Worm (Caenorhabditis elegans) whole organism, L4 larva: ENCODE results near the gene C39B5.6.
A peak's percentile ranks its signal among the peaks of the same experiment; 100 is the strongest.

ENCODE experiments used
- D1046.2 ChIP-seq: fragments of 200-800 bp; sonication (Bioruptor generic); IDR thresholded peaks from 2 replicates; pipeline ENCODE4 v1.3.6; 2022; ENCODE audit warnings: missing genetic modification characterization, missing compliant biosample characterization
- F26F4.8 ChIP-seq: fragments of 200-800 bp; sonication (Bioruptor generic); conservative IDR thresholded peaks from 2 replicates; pipeline ENCODE4 v1.3.6; 2022; ENCODE audit warnings: missing genetic modification characterization, missing compliant biosample characterization
- F37D6.2 ChIP-seq: sonication (generic microtip); optimal IDR thresholded peaks from 2 replicates; lab custom pipeline; 2016; ENCODE audit warnings: mild to moderate bottlenecking, missing genetic modification characterization, missing compliant biosample characterization
- F44E2.7 ChIP-seq: fragments of 200-800 bp; sonication (Bioruptor generic); IDR thresholded peaks from 2 replicates; pipeline ENCODE4 v2.1.2; 2022; ENCODE audit warnings: missing genetic modification characterization, missing compliant biosample characterization
- F49E8.2 ChIP-seq: sonication (generic microtip); optimal IDR thresholded peaks from 2 replicates; lab custom pipeline; 2016; ENCODE audit warnings: missing compliant biosample characterization, mild to moderate bottlenecking, missing genetic modification characterization, borderline replicate concordance
- R02D3.7 ChIP-seq: fragments of 150-350 bp; sonication (generic microtip); optimal IDR thresholded peaks from 3 replicates; lab custom pipeline; 2014; ENCODE audit warnings: missing biosample characterization, missing genetic modification characterization
- Y5F2A.4 ChIP-seq: fragments of 200-800 bp; sonication (Bioruptor generic); optimal IDR thresholded peaks from 2 replicates; lab custom pipeline; 2018; ENCODE audit warnings: mild to moderate bottlenecking, missing genetic modification characterization, missing compliant biosample characterization
- ZK337.2 ChIP-seq: fragments of 200-800 bp; sonication (Bioruptor generic); IDR thresholded peaks from 2 replicates; pipeline ENCODE4 v1.3.6; 2022; ENCODE audit warnings: missing genetic modification reagents, missing genetic modification characterization, missing compliant biosample characterization
- aha-1 ChIP-seq: fragments of 150-350 bp; peaks from one replicate; lab custom pipeline; 2014; ENCODE audit warnings: missing biosample characterization, missing genetic modification characterization
- ceh-44 ChIP-seq: fragments of 200-800 bp; sonication (Bioruptor generic); IDR thresholded peaks from 2 replicates; pipeline ENCODE4 v1.3.6; 2022; ENCODE audit warnings: missing genetic modification reagents, missing genetic modification characterization, missing compliant biosample characterization
- cey-2 ChIP-seq: sonication (generic microtip); optimal IDR thresholded peaks from 3 replicates; lab custom pipeline; 2017; ENCODE audit warnings: missing genetic modification characterization, mild to moderate bottlenecking, missing compliant biosample characterization, antibody characterized with exemption, borderline replicate concordance; ENCODE audit not compliant: insufficient read depth
- daf-12 ChIP-seq: fragments of 150-350 bp; optimal IDR thresholded peaks from 2 replicates; lab custom pipeline; 2014; ENCODE audit warnings: missing biosample characterization, missing genetic modification reagents, missing genetic modification characterization
- daf-16 ChIP-seq, 3 experiments: sonication (generic microtip); optimal IDR thresholded peaks; 2 replicates each; lab custom pipeline; 2016 to 2017; ENCODE audit warnings: missing genetic modification characterization in 3 of 3, missing genetic modification reagents in 3 of 3, mild to moderate bottlenecking in 2 of 3, missing compliant biosample characterization in 2 of 3, missing biosample characterization in 1 of 3, moderate library complexity in 1 of 3
- dmd-6 ChIP-seq: fragments of 200-800 bp; sonication (Bioruptor generic); IDR thresholded peaks from 2 replicates; pipeline ENCODE4 v1.3.6; 2022; ENCODE audit warnings: missing genetic modification reagents, missing genetic modification characterization, missing compliant biosample characterization
- dmd-8 ChIP-seq: fragments of 200-800 bp; sonication (Bioruptor generic); IDR thresholded peaks from 2 replicates; pipeline ENCODE4 v1.3.6; 2022; ENCODE audit warnings: missing genetic modification characterization, missing compliant biosample characterization
- dpl-1 ChIP-seq: fragments of 150-350 bp; optimal IDR thresholded peaks from 2 replicates; lab custom pipeline; 2014; ENCODE audit warnings: missing biosample characterization, missing genetic modification reagents, missing genetic modification characterization
- egl-27 ChIP-seq: sonication (generic microtip); optimal IDR thresholded peaks from 3 replicates; lab custom pipeline; 2017; ENCODE audit warnings: missing biosample characterization, missing genetic modification reagents, missing genetic modification characterization
- fkh-10 ChIP-seq: fragments of 150-350 bp; optimal IDR thresholded peaks from 2 replicates; lab custom pipeline; 2014; ENCODE audit warnings: missing biosample characterization, missing genetic modification reagents, missing genetic modification characterization
- hif-1 ChIP-seq, 2 experiments: sonication (generic microtip); optimal IDR thresholded peaks; 2 replicates each; lab custom pipeline; 2016 to 2017; ENCODE audit warnings: missing compliant biosample characterization in 2 of 2, missing genetic modification characterization in 2 of 2, missing genetic modification reagents in 2 of 2, missing genotype in 2 of 2, mild to moderate bottlenecking in 1 of 2
- hlh-11 ChIP-seq: fragments of 200-800 bp; sonication (Bioruptor generic); optimal IDR thresholded peaks from 2 replicates; lab custom pipeline; 2018; ENCODE audit warnings: mild to moderate bottlenecking, missing genetic modification characterization, missing compliant biosample characterization
- hlh-30 ChIP-seq: sonication (generic microtip); optimal IDR thresholded peaks from 2 replicates; lab custom pipeline; 2017; ENCODE audit warnings: antibody characterized with exemption, mild to moderate bottlenecking, missing genetic modification characterization, missing compliant biosample characterization; ENCODE audit not compliant: insufficient read depth
- lin-29 ChIP-seq: fragments of 200-800 bp; sonication (Bioruptor generic); IDR thresholded peaks from 2 replicates; pipeline ENCODE4 v1.3.6; 2022; ENCODE audit warnings: missing genetic modification reagents, missing genetic modification characterization, missing compliant biosample characterization
- lin-38 ChIP-seq: fragments of 200-800 bp; sonication (Bioruptor generic); IDR thresholded peaks from 2 replicates; pipeline ENCODE4 v1.3.6; 2022; ENCODE audit warnings: missing genetic modification reagents, missing genetic modification characterization, missing compliant biosample characterization
- lir-3 ChIP-seq: sonication (generic microtip); optimal IDR thresholded peaks from 2 replicates; lab custom pipeline; 2016; ENCODE audit warnings: mild to moderate bottlenecking, missing genetic modification characterization, missing compliant biosample characterization
- lsy-2 ChIP-seq, 2 experiments: fragments of 150-350 bp in 1 of 2; sonication (generic microtip) in 1 of 2; optimal IDR thresholded peaks; 2 replicates each; lab custom pipeline; 2014 to 2017; ENCODE audit warnings: missing biosample characterization in 2 of 2, missing genetic modification characterization in 2 of 2
- madf-5 ChIP-seq, 2 experiments: fragments of 200-800 bp; sonication (Bioruptor generic); IDR thresholded peaks; 2 replicates each; pipeline ENCODE4 v1.3.6; 2022; ENCODE audit warnings: missing compliant biosample characterization in 2 of 2, missing genetic modification characterization in 2 of 2
- mdl-1 ChIP-seq, 2 experiments: fragments of 150-350 bp in 1 of 2; sonication (generic microtip) in 1 of 2; optimal IDR thresholded peaks; 2 replicates each; lab custom pipeline; 2014 to 2017; ENCODE audit warnings: missing biosample characterization in 2 of 2, missing genetic modification characterization in 2 of 2
- mdt-29 ChIP-seq: fragments of 200-800 bp; sonication (Bioruptor generic); IDR thresholded peaks from 2 replicates; pipeline ENCODE4 v1.3.6; 2022; ENCODE audit warnings: missing genetic modification reagents, missing genetic modification characterization, missing compliant biosample characterization
- mep-1 ChIP-seq: fragments of 150-350 bp; sonication (generic microtip); optimal IDR thresholded peaks from 3 replicates; lab custom pipeline; 2014; ENCODE audit warnings: missing biosample characterization, missing genetic modification characterization
- nhr-11 ChIP-seq: fragments of 150-350 bp; optimal IDR thresholded peaks from 2 replicates; lab custom pipeline; 2014; ENCODE audit warnings: missing biosample characterization, missing genetic modification characterization
- nhr-111 ChIP-seq: fragments of 200-800 bp; sonication (Bioruptor generic); optimal IDR thresholded peaks from 2 replicates; lab custom pipeline; 2018; ENCODE audit warnings: mild to moderate bottlenecking, missing genetic modification characterization, missing compliant biosample characterization
- nhr-28 ChIP-seq: fragments of 150-350 bp; optimal IDR thresholded peaks from 2 replicates; lab custom pipeline; 2014; ENCODE audit warnings: missing biosample characterization, missing genetic modification characterization
- nhr-48 ChIP-seq: sonication (generic microtip); optimal IDR thresholded peaks from 2 replicates; lab custom pipeline; 2016; ENCODE audit warnings: mild to moderate bottlenecking, missing genetic modification characterization, missing compliant biosample characterization
- nhr-77 ChIP-seq: fragments of 150-350 bp; optimal IDR thresholded peaks from 2 replicates; lab custom pipeline; 2014; ENCODE audit warnings: missing biosample characterization, missing genetic modification characterization
- pqm-1 ChIP-seq: sonication (generic microtip); optimal IDR thresholded peaks from 2 replicates; lab custom pipeline; 2017; ENCODE audit warnings: missing biosample characterization, missing genetic modification characterization
- rbr-2 ChIP-seq: sonication (generic microtip); optimal IDR thresholded peaks from 2 replicates; lab custom pipeline; 2016; ENCODE audit warnings: missing genotype, missing genetic modification characterization, missing compliant biosample characterization
- saeg-2 ChIP-seq: fragments of 200-800 bp; sonication (Bioruptor generic); IDR thresholded peaks from 2 replicates; pipeline ENCODE4 v1.3.6; 2022; ENCODE audit warnings: missing genetic modification reagents, missing genetic modification characterization, missing compliant biosample characterization
- sdz-12 ChIP-seq: fragments of 200-800 bp; sonication (Bioruptor generic); optimal IDR thresholded peaks from 2 replicates; lab custom pipeline; 2018; ENCODE audit warnings: mild to moderate bottlenecking, missing genetic modification characterization, missing compliant biosample characterization
- set-16 ChIP-seq: fragments of 200-800 bp; sonication (Bioruptor generic); IDR thresholded peaks from 2 replicates; pipeline ENCODE4 v1.3.6; 2022; ENCODE audit warnings: missing genetic modification reagents, missing genetic modification characterization, missing compliant biosample characterization
- spr-1 ChIP-seq: sonication (generic microtip); optimal IDR thresholded peaks from 2 replicates; lab custom pipeline; 2016; ENCODE audit warnings: mild to moderate bottlenecking, missing genetic modification characterization, missing compliant biosample characterization
- spr-3 ChIP-seq: fragments of 200-800 bp; sonication (Bioruptor generic); optimal IDR thresholded peaks from 2 replicates; lab custom pipeline; 2018; ENCODE audit warnings: mild to moderate bottlenecking, missing genetic modification characterization, missing compliant biosample characterization
- unc-62 ChIP-seq, 3 experiments: fragments of 150-350 bp in 1 of 3; sonication (generic microtip); optimal IDR thresholded peaks in 2 of 3; peaks in 1 of 3; 1 replicate in 1 of 3; 2 replicates in 2 of 3; lab custom pipeline; 2014 to 2017; ENCODE audit warnings: missing biosample characterization in 3 of 3, missing genetic modification characterization in 3 of 3, missing genetic modification reagents in 3 of 3, missing genotype in 1 of 3
- zfp-2 ChIP-seq: sonication (generic microtip); optimal IDR thresholded peaks from 2 replicates; lab custom pipeline; 2016; ENCODE audit warnings: mild to moderate bottlenecking, missing genetic modification characterization, missing compliant biosample characterization
- zip-11 ChIP-seq: fragments of 200-800 bp; sonication (Bioruptor generic); IDR thresholded peaks from 2 replicates; pipeline ENCODE4 v1.3.6; 2022; ENCODE audit warnings: missing genetic modification characterization, missing compliant biosample characterization

The C39B5.6 gene

ce11 chrIII:2169445-2169844 lies 28.4 kb upstream of the C39B5.6 start (continued):
- TF ChIP-seq spr-1 (tag; lab: Kevin White, UChicago) (no peak), pqm-1 (tag; lab: Kevin White, UChicago) (peak; percentile 66), dpl-1 (GFP tag; lab: Kevin White, UChicago) (no peak), rbr-2 (tag; lab: Kevin White, UChicago) (no peak), mdt-29 (GFP tag; lab: Robert Waterston, UW) (no peak), nhr-111 (GFP tag; lab: Kevin White, UChicago) (no peak)

- TF ChIP-seq hlh-11 (peak; percentile 44), madf-5 (GFP tag; IDR thresholded peaks at IDR 0.05; lab: Robert Waterston, UW) (no peak), hlh-30 (tag; lab: Kevin White, UChicago) (no peak), nhr-28 (peak; percentile 12), nhr-77 (tag; lab: Kevin White, UChicago) (no peak), ZK337.2 (GFP tag; lab: Robert Waterston, UW) (no peak), zip-11 (GFP tag; lab: Robert Waterston, UW) (no peak), nhr-11 (tag; lab: Kevin White, UChicago) (peak; percentile 34), daf-16 (GFP tag; optimal IDR thresholded peaks at IDR 0.05; lab: Kevin White, UChicago) (peak in 1 of 2 experiments; percentile 66), daf-16 (tag; optimal IDR thresholded peaks at IDR 0.05; lab: Kevin White, UChicago) (peak; percentile 63), lsy-2 (tag; optimal IDR thresholded peaks at IDR 0.05; lab: Kevin White, UChicago) (peak in 1 of 2 experiments; percentile 33), unc-62 (GFP tag; optimal IDR thresholded peaks at IDR 0.05 in 1 of 2; lab: Kevin White, UChicago) (peak in 1 of 2 experiments; percentile 63), unc-62 (tag; optimal IDR thresholded peaks at IDR 0.05; lab: Kevin White, UChicago) (no peak)
- TF ChIP-seq, all 104 proteins: peak for 6
Measured at ce11 chrIII:2170556-2170955, 27.2 kb upstream of the C39B5.6 start.

ce11 chrIII:2171892-2172591 lies 25.8 kb upstream of the C39B5.6 start:
- TF ChIP-seq D1046.2 (no peak), sdz-12 (GFP tag; lab: Kevin White, UChicago) (no peak), set-16 (GFP tag; lab: Robert Waterston, UW) (peak; percentile 86), nhr-77 (tag; lab: Kevin White, UChicago) (peak; percentile 55), spr-3 (GFP tag; lab: Kevin White, UChicago) (no peak), aha-1 (tag; lab: Kevin White, UChicago) (peak; percentile 98), Y5F2A.4 (GFP tag; lab: Kevin White, UChicago) (no peak), pqm-1 (tag; lab: Kevin White, UChicago) (no peak), F37D6.2 (tag; lab: Kevin White, UChicago) (no peak), fkh-10 (GFP tag; lab: Kevin White, UChicago) (no peak), F26F4.8 (GFP tag; lab: Robert Waterston, UW) (no peak), madf-5 (GFP tag; IDR thresholded peaks at IDR 0.05; lab: Robert Waterston, UW) (no peak), F44E2.7 (GFP tag; lab: Robert Waterston, UW) (no peak), hif-1 (tag; optimal IDR thresholded peaks at IDR 0.05; lab: Kevin White, UChicago) (peak in 1 of 2 experiments; percentile 64), nhr-48 (tag; lab: Kevin White, UChicago) (peak; percentile 82), R02D3.7 (tag; lab: Kevin White, UChicago) (no peak), dmd-6 (GFP tag; lab: Robert Waterston, UW) (peak; percentile 73), cey-2 (tag; lab: Kevin White, UChicago) (no peak), egl-27 (tag; lab: Kevin White, UChicago) (no peak), lin-38 (peak; percentile 59), ZK337.2 (GFP tag; lab: Robert Waterston, UW) (no peak), F49E8.2 (tag; lab: Kevin White, UChicago) (no peak), mdl-1 (tag; optimal IDR thresholded peaks at IDR 0.05; lab: Kevin White, UChicago) (peak; percentile 76 to 90), mep-1 (peak; percentile 89), ceh-44 (GFP tag; lab: Robert Waterston, UW) (no peak), daf-12 (no peak), zfp-2 (no peak), mdt-29 (GFP tag; lab: Robert Waterston, UW) (no peak), saeg-2 (GFP tag; lab: Robert Waterston, UW) (no peak), lin-29 (peak; percentile 37; the same call in 1 of the 2 replicates), lir-3 (tag; lab: Kevin White, UChicago) (no peak), hlh-30 (tag; lab: Kevin White, UChicago) (peak; percentile 83), dmd-8 (GFP tag; lab: Robert Waterston, UW) (no peak)
